Worm (Caenorhabditis elegans) whole organism, L4/young adult: ENCODE data around the gene metl-2.
A peak's percentile ranks its signal among the peaks of the same experiment; 100 is the strongest.

ENCODE experiments used
- W03F9.2 ChIP-seq: fragments of 150-350 bp; optimal IDR thresholded peaks from 2 replicates; lab custom pipeline; 2014; ENCODE audit warnings: missing biosample characterization, missing genetic modification characterization
- dao-5 ChIP-seq: sonication (generic microtip); optimal IDR thresholded peaks from 2 replicates; lab custom pipeline; 2016; ENCODE audit warnings: missing genotype, missing genetic modification characterization, moderate library complexity, missing compliant biosample characterization
- him-1 ChIP-seq: sonication (generic microtip); optimal IDR thresholded peaks from 2 replicates; lab custom pipeline; 2016; ENCODE audit warnings: missing genotype, missing genetic modification reagents, missing genetic modification characterization, missing compliant biosample characterization

metl-2 gene

DNA sequence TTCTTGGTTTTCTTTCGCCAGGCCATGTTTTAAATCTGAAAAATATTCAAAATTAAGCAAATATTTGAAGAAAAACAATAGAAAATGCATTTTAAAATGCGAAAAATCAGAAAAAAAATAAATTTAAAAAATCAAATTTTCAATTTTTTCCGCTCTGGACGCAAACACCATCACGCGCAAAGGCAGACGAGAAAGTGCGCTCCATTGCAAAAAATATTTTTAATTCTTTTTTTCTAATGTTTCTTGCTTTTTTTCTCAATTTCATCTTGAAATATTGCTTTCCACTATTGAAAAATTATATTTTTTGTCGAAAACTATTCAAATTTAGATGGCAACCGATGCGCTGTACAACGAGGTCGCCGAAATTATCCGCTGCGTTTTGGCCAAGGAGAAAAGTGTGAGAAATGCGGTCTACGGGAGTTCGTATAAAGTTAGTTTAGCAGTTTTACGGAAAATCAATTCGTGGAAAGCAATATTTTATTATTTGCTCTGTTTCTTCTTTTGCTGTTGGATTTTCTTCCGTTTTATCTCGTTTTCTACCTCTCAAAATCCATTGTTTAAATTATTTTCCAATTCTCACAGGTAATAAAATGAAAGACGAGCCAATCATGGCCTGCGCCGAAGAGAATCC lies at the start of gene metl-2, which contains the start of the genes pole-4 and nsun-5:
Gene metl-2 (plus strand): TSS at position 581 of the 631 bp plus-strand sequence.
Gene pole-4 (minus strand): TSS at position 35 of the 631 bp plus-strand sequence.
Gene nsun-5 (plus strand): TSS at position 298 of the 631 bp plus-strand sequence.
- TF ChIP-seq him-1 (tag; lab: Kevin White, UChicago) (no peak), dao-5 (tag; lab: Kevin White, UChicago) (no peak), W03F9.2 (tag; lab: Kevin White, UChicago) (peak; percentile 35)

DNA sequence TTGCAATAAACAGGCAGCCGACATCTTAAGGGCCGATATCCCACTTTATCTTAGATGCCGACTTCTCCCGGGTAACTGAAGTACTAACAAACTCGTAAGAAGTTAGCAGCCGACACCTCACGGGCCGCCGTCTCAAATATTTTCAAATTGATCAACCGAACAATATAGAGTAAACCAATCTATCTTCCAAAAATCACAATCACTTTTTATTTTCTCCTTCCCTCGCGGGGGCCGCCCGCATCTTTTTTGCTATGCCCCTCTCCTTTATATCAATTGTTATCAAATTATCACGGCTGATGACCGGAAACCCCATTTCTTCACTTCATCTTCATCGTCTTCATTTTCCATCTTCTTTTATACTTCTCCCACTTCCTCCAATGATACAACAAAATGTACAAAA lies 40.9 kb upstream of the metl-2 start:
- TF ChIP-seq him-1 (tag; lab: Kevin White, UChicago): no peak
- TF ChIP-seq dao-5 (tag; lab: Kevin White, UChicago): no peak
- TF ChIP-seq W03F9.2 (tag; lab: Kevin White, UChicago): no peak

DNA sequence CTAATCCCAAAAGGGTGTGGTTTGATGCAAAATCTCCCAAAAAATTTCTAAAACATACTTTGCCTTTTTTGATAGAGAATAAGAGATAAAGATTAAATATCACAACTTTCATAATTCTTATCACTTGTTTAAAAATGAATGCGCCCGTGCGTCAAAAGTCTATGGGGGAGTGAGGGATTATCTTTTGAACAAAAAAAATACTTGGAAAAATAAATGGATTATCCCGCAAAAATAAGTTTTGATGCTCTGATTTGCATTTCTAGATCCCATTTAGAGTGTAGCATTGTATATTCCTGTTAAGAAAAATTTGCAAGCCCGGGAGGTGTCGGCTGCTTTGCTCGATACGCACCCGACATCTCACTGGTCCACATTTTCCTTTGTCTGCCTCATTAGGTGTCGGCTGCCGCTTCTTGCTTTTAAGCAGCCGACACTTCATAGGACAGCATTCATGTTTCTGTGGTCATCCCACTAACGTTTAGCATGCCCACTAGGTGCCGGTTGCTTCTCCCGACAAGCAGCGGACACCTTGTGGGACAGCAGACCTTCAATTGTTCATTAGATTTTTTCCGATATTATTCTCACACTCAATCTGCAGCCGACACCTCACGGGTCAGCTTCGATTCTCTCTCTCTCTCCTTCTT lies 34.1 kb upstream of the metl-2 start:
- no peak for TF ChIP-seq W03F9.2 (tag; lab: Kevin White, UChicago)
- TF ChIP-seq dao-5 (tag; lab: Kevin White, UChicago): no peak
- TF ChIP-seq him-1 (tag; lab: Kevin White, UChicago): no peak

DNA sequence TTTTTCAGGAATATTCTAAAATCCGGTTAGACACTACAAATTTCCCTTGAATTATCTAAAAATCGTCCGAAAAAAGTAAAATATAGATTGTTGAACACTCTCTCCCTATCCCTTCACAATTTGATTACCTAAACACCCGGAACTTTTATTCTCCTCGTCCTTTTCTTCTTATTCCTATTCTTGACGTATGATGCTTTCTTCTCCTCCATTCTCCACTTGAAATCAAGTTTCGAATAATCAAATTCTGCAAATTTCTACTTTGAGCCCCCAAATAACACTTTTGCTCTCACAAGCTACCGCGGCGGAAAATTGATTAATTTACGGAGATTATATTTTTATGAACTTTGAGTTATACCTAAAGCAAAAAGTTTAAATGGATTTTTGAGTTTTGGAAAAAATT lies 31.4 kb upstream of the metl-2 start:
- TF ChIP-seq W03F9.2 (tag; lab: Kevin White, UChicago) (no peak), him-1 (tag; lab: Kevin White, UChicago) (peak; percentile 13)

DNA sequence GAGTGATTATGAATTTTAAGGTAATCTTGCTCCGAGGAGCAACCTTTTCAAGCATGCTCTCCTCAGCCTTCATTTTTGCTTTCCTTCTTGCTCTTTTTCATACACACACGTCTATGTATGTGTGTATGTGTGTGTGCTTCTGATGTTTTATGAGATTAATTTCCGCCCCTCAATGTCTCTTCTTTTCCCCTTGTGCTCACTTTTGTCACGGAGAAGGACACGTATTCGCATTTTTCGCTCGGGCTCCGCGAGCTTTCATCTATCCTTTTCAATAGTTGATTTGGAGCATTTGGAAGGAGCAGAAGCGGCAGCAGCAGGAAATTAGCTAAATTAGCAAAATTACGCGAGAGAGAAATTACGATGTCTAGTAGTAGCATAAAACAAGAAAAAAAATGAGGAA lies 29.4 kb upstream of the metl-2 start:
- TF ChIP-seq him-1 (tag; lab: Kevin White, UChicago) (no peak), W03F9.2 (tag; lab: Kevin White, UChicago) (no peak), dao-5 (tag; lab: Kevin White, UChicago) (no peak)

DNA sequence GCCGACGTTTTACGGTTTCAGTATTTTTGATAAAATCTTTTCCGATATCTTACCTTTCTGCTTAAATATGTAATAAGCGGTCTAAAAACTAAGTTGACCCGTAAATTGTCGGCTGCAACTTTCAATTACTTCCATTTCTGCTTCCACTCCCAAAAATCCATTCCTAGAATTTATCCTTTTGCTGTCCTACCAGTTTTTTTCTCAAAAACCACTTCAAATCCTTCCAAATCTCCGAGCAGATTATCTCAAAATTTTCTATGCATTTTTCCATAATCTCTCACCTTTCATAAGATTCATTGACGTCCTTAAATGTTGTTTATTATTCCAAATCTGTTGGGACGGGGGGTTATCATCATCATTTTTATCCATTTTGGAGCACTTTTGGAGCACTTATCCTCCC lies 28.7 kb upstream of the metl-2 start:
- no peak for TF ChIP-seq dao-5 (tag; lab: Kevin White, UChicago)
- TF ChIP-seq him-1 (tag; lab: Kevin White, UChicago): no peak
- no peak for TF ChIP-seq W03F9.2 (tag; lab: Kevin White, UChicago)

DNA sequence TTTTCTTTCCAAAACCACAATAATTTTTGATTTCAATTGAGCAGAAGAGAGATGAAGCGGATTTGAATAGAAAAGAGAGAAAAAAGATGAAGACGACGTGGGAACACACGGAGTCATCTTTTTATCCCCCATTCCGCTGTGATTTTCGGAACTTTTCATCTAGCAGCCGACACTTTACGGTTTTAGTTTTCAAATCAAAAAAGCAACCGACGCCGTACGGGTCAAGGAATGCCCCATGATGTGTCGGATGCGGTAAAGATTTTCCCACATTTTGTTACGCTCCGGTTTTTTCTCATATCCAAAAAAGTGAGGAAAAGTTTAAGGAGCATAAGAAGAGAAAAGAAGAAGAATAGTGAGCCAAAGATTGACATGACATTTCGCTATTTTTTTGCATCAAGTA lies 24.2 kb upstream of the metl-2 start:
- TF ChIP-seq dao-5 (tag; lab: Kevin White, UChicago) (no peak), W03F9.2 (tag; lab: Kevin White, UChicago) (no peak)

DNA sequence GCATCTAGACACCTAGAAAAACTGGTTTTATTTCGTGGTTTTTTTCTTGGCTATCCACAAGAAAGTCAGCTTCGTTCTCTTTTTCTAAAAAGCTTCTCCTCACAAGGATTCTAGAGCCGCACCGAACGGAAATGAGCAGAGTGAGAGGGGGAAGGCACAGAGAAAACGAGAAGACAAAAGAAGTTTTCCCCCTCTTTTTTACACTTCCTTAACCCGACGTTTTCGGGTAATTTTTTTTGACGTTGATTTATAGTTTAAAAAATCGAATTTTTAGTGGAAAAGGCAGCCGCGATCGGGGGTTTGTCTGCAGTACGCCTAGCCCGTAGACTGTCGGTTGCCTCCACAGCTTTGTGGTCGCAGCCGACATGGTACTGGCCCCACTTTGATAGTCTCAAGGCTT lies 23.2 kb upstream of the metl-2 start:
- TF ChIP-seq W03F9.2 (tag; lab: Kevin White, UChicago): no peak
- no peak for TF ChIP-seq dao-5 (tag; lab: Kevin White, UChicago)
- TF ChIP-seq him-1 (tag; lab: Kevin White, UChicago): no peak

DNA sequence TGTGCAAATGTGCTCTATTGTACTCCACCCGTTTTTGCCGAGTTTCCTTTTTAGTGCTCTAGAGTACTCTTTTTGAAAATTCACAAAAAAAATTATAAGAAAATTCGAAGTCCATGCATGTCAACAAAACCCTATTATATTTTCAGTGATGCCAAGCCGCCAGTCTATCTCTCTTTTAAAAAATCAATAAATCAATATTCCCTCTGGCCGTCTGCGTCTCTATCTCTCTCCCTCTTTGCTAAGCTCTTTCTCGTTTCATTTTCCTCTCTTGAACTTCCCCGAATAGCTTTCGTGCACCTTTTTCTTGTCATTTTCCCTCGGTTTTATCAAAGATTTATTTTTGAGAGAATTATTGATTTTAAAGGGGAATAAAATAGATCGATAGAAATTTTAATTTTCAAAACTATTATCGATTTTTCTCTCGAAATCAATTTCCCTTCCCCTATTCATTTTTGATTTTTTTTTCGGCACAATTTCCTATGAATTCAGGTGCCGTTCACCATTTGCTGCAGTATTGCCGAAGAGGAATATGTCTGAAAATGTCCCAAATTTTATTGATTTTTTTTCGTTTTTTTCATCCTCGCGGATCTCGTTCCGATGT lies 17.1 kb upstream of the metl-2 start:
- TF ChIP-seq W03F9.2 (tag; lab: Kevin White, UChicago) (no peak), dao-5 (tag; lab: Kevin White, UChicago) (no peak), him-1 (tag; lab: Kevin White, UChicago) (no peak)

DNA sequence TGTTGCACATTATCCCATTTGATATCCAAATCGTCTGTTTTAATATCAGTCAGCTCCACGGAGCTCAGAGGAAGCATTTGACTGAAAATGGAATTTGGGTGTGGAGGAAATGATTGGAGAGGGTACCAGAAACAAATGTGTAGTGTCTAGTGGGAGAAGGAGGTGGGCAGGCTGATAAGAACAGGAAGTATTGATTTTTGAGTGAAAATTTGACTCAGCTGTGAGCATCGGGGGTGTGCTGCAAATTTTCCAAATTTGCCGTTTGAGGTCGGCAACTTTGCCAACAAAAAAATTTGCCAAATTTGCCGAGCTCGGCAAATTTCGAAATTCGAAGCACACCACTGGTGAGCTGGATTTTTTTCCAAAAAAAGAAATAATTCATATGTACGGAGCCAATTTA lies 11.6 kb upstream of the metl-2 start, which contains the start of gene Y53F4B.1:
Gene Y53F4B.1 (minus strand): TSS at position 101 of the 400 bp plus-strand sequence.
- TF ChIP-seq W03F9.2 (tag; lab: Kevin White, UChicago): no peak
- no peak for TF ChIP-seq him-1 (tag; lab: Kevin White, UChicago)
- TF ChIP-seq dao-5 (tag; lab: Kevin White, UChicago): no peak

DNA sequence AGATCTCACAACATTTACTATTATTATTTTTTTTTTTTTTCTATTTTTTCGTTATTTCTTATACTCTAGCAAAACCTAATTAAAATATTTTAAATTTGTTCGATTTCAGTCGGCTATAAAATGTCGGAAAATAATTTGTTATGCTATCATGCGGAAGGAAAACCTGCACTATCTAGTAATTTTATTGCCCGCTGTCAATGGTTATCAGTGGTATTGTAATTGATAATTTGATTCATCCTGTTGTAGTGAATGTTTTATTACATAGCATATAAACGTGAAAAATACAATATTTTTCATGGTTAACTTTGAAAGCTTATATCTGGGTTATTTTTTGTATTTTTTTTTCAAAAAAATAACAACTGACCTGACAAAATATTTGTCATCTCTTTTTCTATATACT lies 10.4 kb upstream of the metl-2 start:
- TF ChIP-seq W03F9.2 (tag; lab: Kevin White, UChicago): no peak
- TF ChIP-seq him-1 (tag; lab: Kevin White, UChicago): no peak
- TF ChIP-seq dao-5 (tag; lab: Kevin White, UChicago): no peak

DNA sequence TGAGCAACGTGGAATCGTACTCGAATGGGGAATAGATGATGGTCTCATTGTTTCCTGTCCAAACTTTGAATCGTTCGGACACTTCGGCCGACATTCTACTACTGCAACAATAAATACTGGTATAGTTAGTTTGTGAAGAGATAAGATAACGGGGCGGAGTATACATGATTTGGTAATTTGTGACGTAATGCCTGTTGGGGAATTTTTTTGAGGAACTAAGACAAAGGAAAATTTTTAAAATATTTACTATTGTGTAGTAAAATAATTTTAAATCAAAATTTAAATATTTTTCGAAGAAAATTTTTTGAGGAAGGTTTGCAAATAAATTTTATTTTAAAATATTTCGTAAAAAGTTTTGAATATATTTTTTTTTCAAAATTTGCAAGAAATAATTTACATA lies 5.7 kb upstream of the metl-2 start, which contains the start of gene elo-9:
Gene elo-9 (minus strand): TSS at position 101 of the 400 bp plus-strand sequence.
- no peak for TF ChIP-seq dao-5 (tag; lab: Kevin White, UChicago)
- TF ChIP-seq him-1 (tag; lab: Kevin White, UChicago): no peak
- no peak for TF ChIP-seq W03F9.2 (tag; lab: Kevin White, UChicago)

DNA sequence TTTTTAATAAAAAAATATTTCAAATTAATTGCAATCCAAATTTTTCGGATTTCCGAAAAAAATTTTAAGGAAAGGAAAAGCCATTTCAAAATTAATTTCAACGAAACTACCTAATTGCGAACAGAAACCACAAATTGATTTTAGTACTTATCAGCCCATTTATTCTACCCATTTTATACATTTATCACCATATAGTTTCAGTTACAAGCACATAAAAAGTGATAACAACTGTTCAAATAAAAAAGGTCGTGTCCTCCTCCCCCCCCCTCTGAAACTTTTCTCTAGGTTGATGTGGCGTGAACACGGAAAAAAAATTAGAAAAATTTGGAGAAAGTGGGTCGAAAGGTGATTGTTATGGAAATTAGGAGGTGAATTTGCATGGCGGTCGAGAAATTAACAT lies 4.8 kb upstream of the metl-2 start:
- TF ChIP-seq dao-5 (tag; lab: Kevin White, UChicago) (no peak), him-1 (tag; lab: Kevin White, UChicago) (no peak), W03F9.2 (tag; lab: Kevin White, UChicago) (no peak)
